Worm (Caenorhabditis elegans) whole organism, L4 larva: ENCODE results near the gene R09E10.1.

Experiments used
- F37D6.2 ChIP-seq: sonication (generic microtip); optimal IDR thresholded peaks from 2 replicates; lab custom pipeline; 2016; ENCODE audit warnings: mild to moderate bottlenecking, missing genetic modification characterization, missing compliant biosample characterization
- aha-1 ChIP-seq: fragments of 150-350 bp; peaks from one replicate; lab custom pipeline; 2014; ENCODE audit warnings: missing biosample characterization, missing genetic modification characterization
- ama-1 ChIP-seq: fragments of 150-350 bp; optimal IDR thresholded peaks from 2 replicates; lab custom pipeline; 2014; ENCODE audit warnings: inconsistent platforms, mixed read lengths
- ceh-62 ChIP-seq: sonication (generic microtip); optimal IDR thresholded peaks from 2 replicates; lab custom pipeline; 2017; ENCODE audit warnings: missing biosample characterization, missing genetic modification characterization
- ces-1 ChIP-seq: fragments of 150-350 bp; sonication (generic microtip); optimal IDR thresholded peaks from 4 replicates; lab custom pipeline; 2014; ENCODE audit warnings: missing biosample characterization, missing genetic modification reagents, missing genetic modification characterization
- cey-2 ChIP-seq: sonication (generic microtip); optimal IDR thresholded peaks from 3 replicates; lab custom pipeline; 2017; ENCODE audit warnings: missing genetic modification characterization, mild to moderate bottlenecking, missing compliant biosample characterization, antibody characterized with exemption, borderline replicate concordance; ENCODE audit not compliant: insufficient read depth
- daf-8 ChIP-seq: fragments of 200-800 bp; sonication (Bioruptor generic); IDR thresholded peaks from 2 replicates; pipeline ENCODE4 v1.3.6; 2022; ENCODE audit warnings: missing genetic modification characterization, missing compliant biosample characterization
- dve-1 ChIP-seq: sonication (generic microtip); optimal IDR thresholded peaks from 2 replicates; lab custom pipeline; 2017; ENCODE audit warnings: antibody characterized with exemption, mild to moderate bottlenecking, missing genetic modification characterization, missing compliant biosample characterization; ENCODE audit not compliant: insufficient read depth
- fkh-10 ChIP-seq: fragments of 150-350 bp; optimal IDR thresholded peaks from 2 replicates; lab custom pipeline; 2014; ENCODE audit warnings: missing biosample characterization, missing genetic modification reagents, missing genetic modification characterization
- fos-1 ChIP-seq: fragments of 150-350 bp; optimal IDR thresholded peaks from 2 replicates; lab custom pipeline; 2014; ENCODE audit warnings: missing biosample characterization, missing genetic modification characterization
- hlh-11 ChIP-seq: fragments of 200-800 bp; sonication (Bioruptor generic); optimal IDR thresholded peaks from 2 replicates; lab custom pipeline; 2018; ENCODE audit warnings: mild to moderate bottlenecking, missing genetic modification characterization, missing compliant biosample characterization
- hlh-30 ChIP-seq: sonication (generic microtip); optimal IDR thresholded peaks from 2 replicates; lab custom pipeline; 2017; ENCODE audit warnings: antibody characterized with exemption, mild to moderate bottlenecking, missing genetic modification characterization, missing compliant biosample characterization; ENCODE audit not compliant: insufficient read depth
- lsy-2 ChIP-seq, 2 experiments: fragments of 150-350 bp in 1 of 2; sonication (generic microtip) in 1 of 2; optimal IDR thresholded peaks; 2 replicates each; lab custom pipeline; 2014 to 2017; ENCODE audit warnings: missing biosample characterization in 2 of 2, missing genetic modification characterization in 2 of 2
- madf-5 ChIP-seq, 2 experiments: fragments of 200-800 bp; sonication (Bioruptor generic); IDR thresholded peaks; 2 replicates each; pipeline ENCODE4 v1.3.6; 2022; ENCODE audit warnings: missing compliant biosample characterization in 2 of 2, missing genetic modification characterization in 2 of 2
- madf-9 ChIP-seq: fragments of 200-800 bp; sonication (Bioruptor generic); conservative IDR thresholded peaks from 2 replicates; pipeline ENCODE4 v1.3.6; 2022; ENCODE audit warnings: missing genetic modification reagents, missing genetic modification characterization, missing compliant biosample characterization
- mdl-1 ChIP-seq, 2 experiments: fragments of 150-350 bp in 1 of 2; sonication (generic microtip) in 1 of 2; optimal IDR thresholded peaks; 2 replicates each; lab custom pipeline; 2014 to 2017; ENCODE audit warnings: missing biosample characterization in 2 of 2, missing genetic modification characterization in 2 of 2
- mes-2 ChIP-seq: sonication (generic microtip); optimal IDR thresholded peaks from 2 replicates; lab custom pipeline; 2016; ENCODE audit warnings: missing genotype, mild to moderate bottlenecking, missing genetic modification characterization, missing compliant biosample characterization; ENCODE audit not compliant: poor library complexity, severe bottlenecking
- mxl-2 ChIP-seq: fragments of 200-800 bp; sonication (Bioruptor generic); conservative IDR thresholded peaks from 2 replicates; pipeline ENCODE4 v1.3.6; 2022; ENCODE audit warnings: missing genetic modification reagents, missing genetic modification characterization, missing compliant biosample characterization
- nhr-237 ChIP-seq: sonication (generic microtip); optimal IDR thresholded peaks from 2 replicates; lab custom pipeline; 2017; ENCODE audit warnings: missing biosample characterization, missing genetic modification characterization
- nhr-25 ChIP-seq: sonication (generic microtip); optimal IDR thresholded peaks from 2 replicates; lab custom pipeline; 2017; ENCODE audit warnings: missing genetic modification characterization, mild to moderate bottlenecking, missing compliant biosample characterization, antibody characterized with exemption, moderate library complexity, borderline replicate concordance; ENCODE audit not compliant: insufficient read depth
- nhr-28 ChIP-seq: fragments of 150-350 bp; optimal IDR thresholded peaks from 2 replicates; lab custom pipeline; 2014; ENCODE audit warnings: missing biosample characterization, missing genetic modification characterization
- nhr-41 ChIP-seq: fragments of 200-800 bp; sonication (Bioruptor generic); IDR thresholded peaks from 2 replicates; pipeline ENCODE4 v1.3.6; 2022; ENCODE audit warnings: missing genetic modification reagents, missing genetic modification characterization, missing compliant biosample characterization
- nhr-42 ChIP-seq: fragments of 200-800 bp; sonication (Bioruptor generic); IDR thresholded peaks from 2 replicates; pipeline ENCODE4 v1.3.6; 2022; ENCODE audit warnings: missing genetic modification characterization, missing compliant biosample characterization
- nhr-48 ChIP-seq: sonication (generic microtip); optimal IDR thresholded peaks from 2 replicates; lab custom pipeline; 2016; ENCODE audit warnings: mild to moderate bottlenecking, missing genetic modification characterization, missing compliant biosample characterization
- nhr-76 ChIP-seq: fragments of 150-350 bp; optimal IDR thresholded peaks from 2 replicates; lab custom pipeline; 2014; ENCODE audit warnings: missing biosample characterization, missing genetic modification characterization
- nhr-77 ChIP-seq: fragments of 150-350 bp; optimal IDR thresholded peaks from 2 replicates; lab custom pipeline; 2014; ENCODE audit warnings: missing biosample characterization, missing genetic modification characterization
- pqm-1 ChIP-seq: sonication (generic microtip); optimal IDR thresholded peaks from 2 replicates; lab custom pipeline; 2017; ENCODE audit warnings: missing biosample characterization, missing genetic modification characterization
- rbr-2 ChIP-seq: sonication (generic microtip); optimal IDR thresholded peaks from 2 replicates; lab custom pipeline; 2016; ENCODE audit warnings: missing genotype, missing genetic modification characterization, missing compliant biosample characterization
- saeg-2 ChIP-seq: fragments of 200-800 bp; sonication (Bioruptor generic); IDR thresholded peaks from 2 replicates; pipeline ENCODE4 v1.3.6; 2022; ENCODE audit warnings: missing genetic modification reagents, missing genetic modification characterization, missing compliant biosample characterization
- spr-3 ChIP-seq: fragments of 200-800 bp; sonication (Bioruptor generic); optimal IDR thresholded peaks from 2 replicates; lab custom pipeline; 2018; ENCODE audit warnings: mild to moderate bottlenecking, missing genetic modification characterization, missing compliant biosample characterization
- unc-39 ChIP-seq: sonication (generic microtip); optimal IDR thresholded peaks from 2 replicates; lab custom pipeline; 2017; ENCODE audit warnings: missing biosample characterization, missing genetic modification characterization
- unc-62 ChIP-seq, 3 experiments: fragments of 150-350 bp in 1 of 3; sonication (generic microtip); optimal IDR thresholded peaks in 2 of 3; peaks in 1 of 3; 1 replicate in 1 of 3; 2 replicates in 2 of 3; lab custom pipeline; 2014 to 2017; ENCODE audit warnings: missing biosample characterization in 3 of 3, missing genetic modification characterization in 3 of 3, missing genetic modification reagents in 3 of 3, missing genotype in 1 of 3
- ztf-11 ChIP-seq: fragments of 150-350 bp; optimal IDR thresholded peaks from 2 replicates; lab custom pipeline; 2014; ENCODE audit warnings: missing biosample characterization, missing genetic modification characterization

Gene R09E10.1

ce11 chrIV:10284194-10284910 is 38.2 kb downstream of the R09E10.1 start, which contains the start of gene rad-51 (continued):
- TF ChIP-seq madf-9 (GFP tag; lab: Robert Waterston, UW) (no peak), F37D6.2 (tag; lab: Kevin White, UChicago) (no peak), nhr-41 (GFP tag; lab: Robert Waterston, UW) (no peak), unc-39 (no peak), ztf-11 (tag; lab: Kevin White, UChicago) (no peak), hlh-11 (tag; lab: Kevin White, UChicago) (peak; percentile 70), nhr-42 (GFP tag; lab: Robert Waterston, UW) (no peak), dve-1 (peak; percentile 47), fkh-10 (GFP tag; lab: Kevin White, UChicago) (no peak), rbr-2 (tag; lab: Kevin White, UChicago) (peak; percentile 67), nhr-25 (tag; lab: Kevin White, UChicago) (peak; percentile 5), aha-1 (tag; lab: Kevin White, UChicago) (peak; percentile 3), ama-1 (lab: Kevin White, UChicago) (no peak), nhr-48 (no peak), cey-2 (tag; lab: Kevin White, UChicago) (no peak), lsy-2 (tag; optimal IDR thresholded peaks at IDR 0.05; lab: Kevin White, UChicago) (peak in 1 of 2 experiments; percentile 69), fos-1 (tag; lab: Kevin White, UChicago) (no peak), nhr-77 (tag; lab: Kevin White, UChicago) (peak; percentile 33), mxl-2 (no peak), ces-1 (GFP tag; lab: Kevin White, UChicago) (no peak), nhr-237 (no peak), nhr-76 (tag; lab: Kevin White, UChicago) (no peak)

ce11 chrIV:10281482-10281881 is 41.1 kb downstream of the R09E10.1 start, which contains the start of gene thk-1:
TSS of gene thk-1 (minus strand) at chrIV:10281582.
- TF ChIP-seq dve-1 (peak; percentile 12), nhr-28 (tag; lab: Kevin White, UChicago) (peak; percentile 7), pqm-1 (peak; percentile 44), unc-62 (GFP tag; optimal IDR thresholded peaks at IDR 0.05 in 1 of 2; lab: Kevin White, UChicago) (peak in 1 of 2 experiments; percentile 49), unc-62 (tag; optimal IDR thresholded peaks at IDR 0.05; lab: Kevin White, UChicago) (no peak), daf-8 (GFP tag; lab: Robert Waterston, UW) (no peak), aha-1 (tag; lab: Kevin White, UChicago) (peak; percentile 55), nhr-41 (GFP tag; lab: Robert Waterston, UW) (no peak)

- TF ChIP-seq ceh-62 (no peak), fos-1 (tag; lab: Kevin White, UChicago) (no peak), unc-39 (no peak), dve-1 (no peak), madf-5 (GFP tag; IDR thresholded peaks at IDR 0.05; lab: Robert Waterston, UW) (no peak), hlh-11 (tag; lab: Kevin White, UChicago) (no peak)
These were observed 44.8 kb downstream of the R09E10.1 start, which contains the start of gene Y43C5A.4 for ce11 chrIV:10277716-10278115. TSS of gene Y43C5A.4 (plus strand) at chrIV:10278016.

ce11 chrIV:10276960-10277359 is 45.6 kb downstream of the R09E10.1 start, which contains the start of gene Y43C5A.7:
TSS of gene Y43C5A.7 (plus strand) at chrIV:10277260.
- TF ChIP-seq lsy-2 (tag; optimal IDR thresholded peaks at IDR 0.05; lab: Kevin White, UChicago), result no peak

ce11 chrIV:10275050-10275449 is 47.5 kb downstream of the R09E10.1 start:
- TF ChIP-seq aha-1 (tag; lab: Kevin White, UChicago) (peak; percentile 95), nhr-77 (tag; lab: Kevin White, UChicago) (no peak)

ce11 chrIV:10273781-10274313 is 48.7 kb downstream of the R09E10.1 start, which contains the start of gene Y43C5A.3:
TSS of gene Y43C5A.3 (plus strand) at chrIV:10274036.
- TF ChIP-seq mes-2, result no peak
- no peak for TF ChIP-seq hlh-30
- TF ChIP-seq spr-3 (GFP tag; lab: Kevin White, UChicago), result no peak
- peak in 1 of 2 experiments; percentile 20 for TF ChIP-seq mdl-1 (tag; optimal IDR thresholded peaks at IDR 0.05; lab: Kevin White, UChicago)
- peak; percentile 43 for TF ChIP-seq nhr-28 (tag; lab: Kevin White, UChicago)
- TF ChIP-seq saeg-2 (GFP tag; lab: Robert Waterston, UW), result no peak
- no peak for TF ChIP-seq fos-1 (tag; lab: Kevin White, UChicago)
